Worm (Caenorhabditis elegans): ENCODE results near the gene srh-268.

DNA sequence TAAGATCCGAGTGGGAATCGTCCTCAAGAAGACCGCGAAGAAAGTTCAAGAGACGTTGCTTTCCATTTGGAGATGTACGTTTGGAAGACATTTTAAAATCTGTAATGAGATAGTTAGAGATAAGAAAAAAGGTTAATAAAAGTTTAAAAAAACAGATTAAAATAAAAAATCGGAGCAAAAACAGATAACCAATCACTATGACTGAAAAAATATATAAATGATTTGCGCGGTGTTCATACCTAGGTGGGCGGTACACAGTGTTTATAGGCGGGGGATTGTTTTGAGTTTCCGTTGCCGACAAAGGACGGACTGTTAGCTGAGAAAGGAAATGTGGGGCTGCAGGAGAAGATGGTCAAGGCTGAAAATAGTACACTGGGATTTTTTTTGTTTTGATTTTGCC lies 19.6 kb downstream of the srh-268 start, which contains the start of gene ets-7:
- TF ChIP-seq dao-5 (tag; optimal IDR thresholded peaks at IDR 0.05) (no peak), W03F9.2 (tag; optimal IDR thresholded peaks at IDR 0.05) (no peak), him-1 (tag; optimal IDR thresholded peaks at IDR 0.05) (no peak)

Measured in whole organism, L4/young adult.